Worm (Caenorhabditis elegans): ENCODE measurements around the gene C05C8.8.

- TF ChIP-seq mab-5 (tag; optimal IDR thresholded peaks at IDR 0.05) (no peak), nhr-76 (tag; optimal IDR thresholded peaks at IDR 0.05) (no peak)
Observed at ce11 chrV:7218988-7219387, 36.0 kb downstream of the C05C8.8 start, which contains the start of gene C13F10.5.

All from whole organism, mixed stage, embryonic.